Worm (Caenorhabditis elegans): ENCODE results near the gene srz-69.

- TF ChIP-seq sptf-2 (GFP tag; optimal IDR thresholded peaks at IDR 0.05) (no peak), lir-1 (GFP tag; conservative IDR thresholded peaks at IDR 0.05) (no peak), snpc-4 (GFP tag; optimal IDR thresholded peaks at IDR 0.05) (no peak), snpc-4 (tag; optimal IDR thresholded peaks at IDR 0.05) (no peak)
Observed at ce11 chrIV:3442513-3442912, 34.5 kb downstream of the srz-69 start.

All from whole organism, young adult.